Worm (Caenorhabditis elegans): Measurements from ENCODE around the gene egg-1.

Gene egg-1

ce11 chrIII:5755204-5755603 lies 27.2 kb downstream of the egg-1 start, which contains the start of gene ida-1:
TSS of gene ida-1 (plus strand) at chrIII:5755539.
- TF ChIP-seq mcd-1 (GFP tag; IDR thresholded peaks at IDR 0.05): peak; percentile 63
- TF ChIP-seq hmg-1.2 (GFP tag; IDR thresholded peaks at IDR 0.05): peak; percentile 65
- TF ChIP-seq ceh-27 (GFP tag; optimal IDR thresholded peaks at IDR 0.05): peak; percentile 28
- no peak for TF ChIP-seq chd-7 (tag; optimal IDR thresholded peaks at IDR 0.05)
- peak; percentile 60 for TF ChIP-seq K12H6.12 (tag; optimal IDR thresholded peaks at IDR 0.05)

ce11 chrIII:5757492-5758045 lies 29.6 kb downstream of the egg-1 start:
- no peak for TF ChIP-seq madf-3 (GFP tag; IDR thresholded peaks at IDR 0.05)
- TF ChIP-seq madf-10 (tag; optimal IDR thresholded peaks at IDR 0.05): no peak
- TF ChIP-seq B0035.1 (tag; optimal IDR thresholded peaks at IDR 0.05): no peak

- TF ChIP-seq hmg-1.2 (GFP tag; IDR thresholded peaks at IDR 0.05): peak; percentile 30; the same call in 1 of the 2 replicates
- TF ChIP-seq xnd-1 (tag; optimal IDR thresholded peaks at IDR 0.05): no peak
- TF ChIP-seq madf-8 (GFP tag; conservative IDR thresholded peaks at IDR 0.05): no peak
- TF ChIP-seq nfyb-1 (GFP tag; IDR thresholded peaks at IDR 0.05): peak; percentile 57; the same call in 1 of the 2 replicates
- no peak for TF ChIP-seq lin-26 (GFP tag; IDR thresholded peaks at IDR 0.05)
- TF ChIP-seq ceh-27 (GFP tag; optimal IDR thresholded peaks at IDR 0.05): peak; percentile 17
- no peak for TF ChIP-seq cebp-1 (GFP tag; IDR thresholded peaks at IDR 0.05)
- TF ChIP-seq cebp-1 (tag; optimal IDR thresholded peaks at IDR 0.05): peak; percentile 35
- TF ChIP-seq ztf-6 (GFP tag; IDR thresholded peaks at IDR 0.05): no peak
- no peak for TF ChIP-seq nhr-90 (tag; optimal IDR thresholded peaks at IDR 0.05)
- TF ChIP-seq K12H6.12 (tag; optimal IDR thresholded peaks at IDR 0.05): peak; percentile 53
- peak; percentile 7 for TF ChIP-seq ZK185.1 (tag; optimal IDR thresholded peaks at IDR 0.05; ENCODE audit: poor library complexity, severe bottlenecking)
- TF ChIP-seq hmg-20 (GFP tag; IDR thresholded peaks at IDR 0.05): no peak
- TF ChIP-seq lin-40 (tag; optimal IDR thresholded peaks at IDR 0.05): peak; percentile 31
- no peak for TF ChIP-seq F37B4.10 (GFP tag; IDR thresholded peaks at IDR 0.05)
- 0 out of 2 replicates have a peak, but pooled peaks have one; percentile 48 for TF ChIP-seq mcd-1 (GFP tag; IDR thresholded peaks at IDR 0.05)
- 0 out of 2 replicates have a peak, but pooled peaks have one; percentile 35 for TF ChIP-seq rcor-1 (GFP tag; IDR thresholded peaks at IDR 0.05)
- TF ChIP-seq B0019.2 (GFP tag; conservative IDR thresholded peaks at IDR 0.05): no peak
- no peak for TF ChIP-seq ztf-18 (tag; optimal IDR thresholded peaks at IDR 0.05)
- no peak for TF ChIP-seq ceh-100 (GFP tag; IDR thresholded peaks at IDR 0.05)
- peak; percentile 24 for TF ChIP-seq chd-7 (tag; optimal IDR thresholded peaks at IDR 0.05)
- no peak for TF ChIP-seq gei-17 (GFP tag; optimal IDR thresholded peaks at IDR 0.05)
- TF ChIP-seq zfh-2 (GFP tag; conservative IDR thresholded peaks at IDR 0.05): peak; percentile 28; the same call in 1 of the 2 replicates
- no peak for TF ChIP-seq madf-10 (tag; optimal IDR thresholded peaks at IDR 0.05)
- no peak for TF ChIP-seq mes-4 (tag; optimal IDR thresholded peaks at IDR 0.05)
- TF ChIP-seq atf-7 (tag; optimal IDR thresholded peaks at IDR 0.05): peak; percentile 95
- no peak for TF ChIP-seq somi-1 (GFP tag; optimal IDR thresholded peaks at IDR 0.05)
- no peak for TF ChIP-seq F57C9.4 (tag; optimal IDR thresholded peaks at IDR 0.05)
- no peak for TF ChIP-seq rpc-1 (optimal IDR thresholded peaks at IDR 0.05)
- TF ChIP-seq rpc-1 (tag; optimal IDR thresholded peaks at IDR 0.05): no peak
- no peak for TF ChIP-seq hlh-26 (GFP tag; conservative IDR thresholded peaks at IDR 0.05)
- TF ChIP-seq F39B2.1 (GFP tag; IDR thresholded peaks at IDR 0.05): no peak
- TF ChIP-seq Y67H2A.10 (GFP tag; conservative IDR thresholded peaks at IDR 0.05): no peak
- TF ChIP-seq let-607 (tag; optimal IDR thresholded peaks at IDR 0.05): no peak
- TF ChIP-seq lin-35 (GFP tag; optimal IDR thresholded peaks at IDR 0.05): peak in 1 of 3 experiments; percentile 84
- TF ChIP-seq ceh-91 (GFP tag; IDR thresholded peaks at IDR 0.05): no peak
These were observed 30.6 kb downstream of the egg-1 start for ce11 chrIII:5758519-5759099.
